Fruit fly (Drosophila melanogaster) whole organism, prepupa: ENCODE results near the gene tal-AA.

Source experiments
- CG3032 ChIP-seq: fragments of 200-800 bp; optimal IDR thresholded peaks from 2 replicates; lab custom pipeline; 2019; ENCODE audit warnings: missing biosample characterization, mild to moderate bottlenecking, missing genetic modification characterization, moderate library complexity
- CG32006 ChIP-seq: fragments of 200-800 bp; sonication (Bioruptor generic); optimal IDR thresholded peaks from 3 replicates; lab custom pipeline; 2017; ENCODE audit warnings: missing biosample characterization, mild to moderate bottlenecking, missing genetic modification characterization
- CG34406 ChIP-seq: fragments of 200-800 bp; sonication (Bioruptor generic); optimal IDR thresholded peaks from 3 replicates; lab custom pipeline; 2016; ENCODE audit warnings: missing biosample characterization, missing genetic modification characterization
- CG3919 ChIP-seq: fragments of 200-800 bp; sonication (Bioruptor generic); optimal IDR thresholded peaks from 3 replicates; lab custom pipeline; 2016; ENCODE audit warnings: missing biosample characterization, missing genetic modification characterization
- CG6276 ChIP-seq: fragments of 200-800 bp; sonication (Bioruptor generic); optimal IDR thresholded peaks from 2 replicates; lab custom pipeline; 2017; ENCODE audit warnings: missing biosample characterization, mild to moderate bottlenecking, missing genetic modification characterization
- CG6792 ChIP-seq: fragments of 200-800 bp; sonication (Bioruptor generic); optimal IDR thresholded peaks from 3 replicates; lab custom pipeline; 2016; ENCODE audit warnings: missing biosample characterization, missing genetic modification characterization
- CG6854 ChIP-seq: fragments of 200-800 bp; sonication (Bioruptor generic); optimal IDR thresholded peaks from 2 replicates; lab custom pipeline; 2017; ENCODE audit warnings: missing biosample characterization, mild to moderate bottlenecking, missing genetic modification characterization
- CG8119 ChIP-seq: fragments of 200-800 bp; sonication (Bioruptor generic); IDR thresholded peaks from 3 replicates; pipeline ENCODE4 v1.3.6; 2022; ENCODE audit warnings: missing biosample characterization, missing genetic modification characterization
- Gug ChIP-seq: fragments of 200-800 bp; sonication (Bioruptor generic); IDR thresholded peaks from 2 replicates; pipeline ENCODE4 v1.3.6; 2022; ENCODE audit warnings: missing biosample characterization, missing genetic modification characterization
- Lpt ChIP-seq: fragments of 200-800 bp; sonication (Bioruptor generic); optimal IDR thresholded peaks from 3 replicates; lab custom pipeline; 2016; ENCODE audit warnings: missing biosample characterization, missing genetic modification characterization
- Sox14 ChIP-seq: fragments of 200-800 bp; sonication (Bioruptor generic); optimal IDR thresholded peaks from 3 replicates; lab custom pipeline; 2016; ENCODE audit warnings: missing biosample characterization, missing genetic modification characterization

DNA sequence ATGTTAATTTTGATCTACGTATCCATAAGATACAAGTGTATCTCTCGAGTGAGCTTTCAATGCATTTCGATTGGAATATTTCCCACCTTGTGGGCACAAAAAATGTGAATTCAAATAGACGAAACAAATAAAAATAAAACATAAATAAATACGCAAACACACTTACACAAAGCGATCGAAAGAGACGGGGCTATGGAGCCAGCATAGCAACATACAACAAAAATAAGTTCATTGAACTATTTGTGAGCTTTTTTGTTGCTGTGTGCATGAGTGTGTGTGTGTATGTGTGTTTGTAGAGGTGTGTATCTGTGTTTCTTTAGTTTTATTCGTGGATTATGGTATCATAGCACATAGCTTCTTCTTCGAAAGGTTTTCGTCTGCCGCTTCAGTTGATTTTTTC, 7.6 kb downstream of the tal-AA start:
- no peak for TF ChIP-seq CG6276 (GFP tag; lab: Kevin White, UChicago)
- TF ChIP-seq CG8119 (GFP tag; lab: Robert Waterston, UW) = no peak
- no peak for TF ChIP-seq CG6792 (GFP tag; lab: Kevin White, UChicago)
- TF ChIP-seq CG34406 (GFP tag; lab: Kevin White, UChicago) = no peak
- TF ChIP-seq Lpt = no peak
- no peak for TF ChIP-seq Sox14 (GFP tag; lab: Kevin White, UChicago)
- TF ChIP-seq Gug (GFP tag; lab: Robert Waterston, UW) = no peak
- no peak for TF ChIP-seq CG6854
- TF ChIP-seq CG3032 (tag; lab: Kevin White, UChicago) = no peak
- no peak for TF ChIP-seq CG32006
- no peak for TF ChIP-seq CG3919 (GFP tag; lab: Kevin White, UChicago)
